Worm (Caenorhabditis elegans) whole organism, early embryonic: ENCODE data around the gene cyp-34A2.

Source experiments
- B0310.2 ChIP-seq: sonication (generic microtip); optimal IDR thresholded peaks from 2 replicates; lab custom pipeline; 2016; ENCODE audit warnings: mild to moderate bottlenecking, missing genetic modification characterization, missing compliant biosample characterization
- F13C5.2 ChIP-seq: sonication (generic microtip); optimal IDR thresholded peaks from 2 replicates; lab custom pipeline; 2017; ENCODE audit warnings: mild to moderate bottlenecking, missing genetic modification characterization, inconsistent platforms, missing compliant biosample characterization
- ama-1 ChIP-seq: fragments of 150-350 bp; optimal IDR thresholded peaks from 2 replicates; lab custom pipeline; 2014
- ceh-36 ChIP-seq: sonication (generic microtip); optimal IDR thresholded peaks from 2 replicates; lab custom pipeline; 2016; ENCODE audit warnings: missing genetic modification characterization, inconsistent platforms, missing compliant biosample characterization
- flt-1 ChIP-seq: fragments of 200-800 bp; sonication (Bioruptor generic); IDR thresholded peaks from 2 replicates; pipeline ENCODE4 v1.3.6; 2022; ENCODE audit warnings: missing genetic modification characterization, missing compliant biosample characterization
- hmbx-1 ChIP-seq: sonication (generic microtip); optimal IDR thresholded peaks from 2 replicates; lab custom pipeline; 2016; ENCODE audit warnings: mild to moderate bottlenecking, missing genetic modification characterization, missing compliant biosample characterization
- hmg-4 ChIP-seq: fragments of 200-800 bp; sonication (Bioruptor generic); optimal IDR thresholded peaks from 2 replicates; lab custom pipeline; 2018; ENCODE audit warnings: mild to moderate bottlenecking, missing genetic modification characterization, missing compliant biosample characterization
- hnd-1 ChIP-seq: sonication (generic microtip); optimal IDR thresholded peaks from 2 replicates; lab custom pipeline; 2016; ENCODE audit warnings: missing genetic modification characterization, missing compliant biosample characterization
- scrt-1 ChIP-seq: fragments of 200-800 bp; sonication (Bioruptor generic); IDR thresholded peaks from 2 replicates; pipeline ENCODE4 v1.3.6; 2022; ENCODE audit warnings: missing genetic modification characterization, missing compliant biosample characterization
- sea-1 ChIP-seq: fragments of 200-800 bp; sonication (Bioruptor generic); conservative IDR thresholded peaks from 2 replicates; pipeline ENCODE4 v1.3.6; 2022; ENCODE audit warnings: missing genetic modification characterization, missing compliant biosample characterization
- tbx-11 ChIP-seq: fragments of 200-800 bp; sonication (Bioruptor generic); IDR thresholded peaks from 2 replicates; pipeline ENCODE4 v1.3.6; 2022; ENCODE audit warnings: missing genetic modification characterization, missing compliant biosample characterization
- tbx-37 ChIP-seq: fragments of 200-800 bp; sonication (Bioruptor generic); conservative IDR thresholded peaks from 2 replicates; pipeline ENCODE4 v1.3.6; 2022; ENCODE audit warnings: missing genetic modification reagents, missing genetic modification characterization, missing compliant biosample characterization
- tra-4 ChIP-seq: sonication (generic microtip); optimal IDR thresholded peaks from 2 replicates; lab custom pipeline; 2017; ENCODE audit warnings: missing genetic modification characterization, missing compliant biosample characterization

DNA sequence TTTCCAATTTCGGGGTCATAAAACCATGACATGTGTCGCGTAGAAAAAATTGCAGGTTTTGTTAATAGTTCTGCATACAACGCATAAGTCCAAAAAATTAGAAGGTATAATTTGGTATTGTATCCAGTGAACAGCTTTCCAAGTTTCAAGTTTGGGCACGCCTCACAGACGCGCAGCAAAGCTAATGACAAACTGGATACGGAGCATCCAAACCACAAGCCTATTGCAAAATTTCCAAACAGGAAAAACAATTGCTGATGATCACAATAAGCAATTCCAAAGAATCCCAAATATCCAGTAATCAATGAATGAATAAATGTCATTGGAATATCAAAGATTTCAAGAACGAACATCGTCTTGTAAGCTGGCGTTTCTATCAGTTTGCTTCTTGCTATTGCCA, 22.6 kb upstream of the cyp-34A2 start:
- no peak for TF ChIP-seq ama-1 (lab: Kevin White, UChicago)
- TF ChIP-seq hmbx-1 (tag; lab: Kevin White, UChicago), result no peak
- no peak for TF ChIP-seq tbx-11
- no peak for TF ChIP-seq hnd-1
- no peak for TF ChIP-seq scrt-1 (GFP tag; lab: Robert Waterston, UW)
- no peak for TF ChIP-seq flt-1 (GFP tag; lab: Robert Waterston, UW)
- TF ChIP-seq hmg-4 (GFP tag; lab: Kevin White, UChicago), result no peak
- no peak for TF ChIP-seq tra-4 (tag; lab: Kevin White, UChicago)
- TF ChIP-seq B0310.2 (tag; lab: Kevin White, UChicago), result no peak
- TF ChIP-seq sea-1 (GFP tag; lab: Robert Waterston, UW), result no peak
- no peak for TF ChIP-seq tbx-37 (GFP tag; lab: Robert Waterston, UW)
- no peak for TF ChIP-seq F13C5.2 (tag; lab: Kevin White, UChicago)
- TF ChIP-seq ceh-36 (tag; lab: Kevin White, UChicago), result no peak
